Worm (Caenorhabditis elegans) whole organism, mixed stage, embryonic: Measurements from ENCODE around the gene R04F11.5.

Experiments
- blmp-1 ChIP-seq: fragments of 150-350 bp; optimal IDR thresholded peaks from 2 replicates; lab custom pipeline; 2014; ENCODE audit warnings: missing biosample characterization, missing genetic modification characterization
- nhr-237 ChIP-seq: fragments of 150-350 bp; optimal IDR thresholded peaks from 2 replicates; lab custom pipeline; 2014; ENCODE audit warnings: missing biosample characterization, missing genetic modification characterization
- pha-4 ChIP-seq: fragments of 150-350 bp; optimal IDR thresholded peaks from 2 replicates; lab custom pipeline; 2018; ENCODE audit warnings: missing biosample characterization, missing genetic modification reagents, missing genetic modification characterization
- snpc-4 ChIP-seq: fragments of 150-350 bp; optimal IDR thresholded peaks from 2 replicates; lab custom pipeline; 2014; ENCODE audit warnings: missing biosample characterization, missing genetic modification characterization

DNA sequence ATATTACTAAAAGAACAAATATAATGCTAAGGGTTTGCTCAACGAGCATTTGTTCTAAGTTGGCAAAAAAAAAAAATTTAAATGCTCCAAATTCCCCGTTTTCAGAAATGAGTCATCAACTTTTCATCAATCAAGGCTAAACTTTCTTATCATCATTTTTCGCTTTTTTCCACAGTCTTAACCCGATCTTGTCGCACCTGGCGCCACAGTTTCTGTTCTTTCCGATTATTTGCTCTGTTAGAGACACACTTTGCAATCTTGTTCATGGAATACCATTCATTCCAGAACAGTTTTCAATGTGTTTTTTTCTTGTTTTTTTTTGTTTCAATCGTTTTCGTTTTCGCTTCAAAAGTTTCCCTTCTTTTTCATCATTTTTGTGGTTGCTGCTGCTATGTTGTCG, 19.6 kb downstream of the R04F11.5 start:
- no peak for TF ChIP-seq nhr-237 (tag; lab: Kevin White, UChicago)
- no peak for TF ChIP-seq pha-4 (tag; lab: Kevin White, UChicago)
- no peak for TF ChIP-seq snpc-4 (tag; lab: Kevin White, UChicago)
- TF ChIP-seq blmp-1 (tag; lab: Kevin White, UChicago) = no peak
